Fruit fly (Drosophila melanogaster) whole organism, adult: ENCODE data around the gene CG18262.

Source experiments
- CG11617 ChIP-seq: fragments of 200-800 bp; sonication (Bioruptor generic); optimal IDR thresholded peaks from 2 replicates; lab custom pipeline; 2017; ENCODE audit warnings: mild to moderate bottlenecking, missing biosample characterization, missing genetic modification reagents, missing genetic modification characterization
- CG12768 ChIP-seq: fragments of 200-800 bp; sonication (Bioruptor generic); optimal IDR thresholded peaks from 2 replicates; lab custom pipeline; 2017; ENCODE audit warnings: missing biosample characterization, missing genetic modification characterization, mild to moderate bottlenecking, moderate library complexity, missing genetic modification reagents
- CG14711 ChIP-seq: fragments of 200-800 bp; sonication (Bioruptor generic); optimal IDR thresholded peaks from 2 replicates; lab custom pipeline; 2018; ENCODE audit warnings: missing biosample characterization, mild to moderate bottlenecking, missing genetic modification characterization, moderate library complexity
- CG1620 ChIP-seq: fragments of 200-800 bp; sonication (Bioruptor generic); optimal IDR thresholded peaks from 2 replicates; lab custom pipeline; 2016; ENCODE audit warnings: missing biosample characterization, missing genetic modification characterization
- CG33017 ChIP-seq: fragments of 200-800 bp; sonication (Bioruptor generic); optimal IDR thresholded peaks from 2 replicates; lab custom pipeline; 2018; ENCODE audit warnings: missing biosample characterization, mild to moderate bottlenecking, missing genetic modification characterization, moderate library complexity
- CG5204 ChIP-seq: fragments of 200-800 bp; sonication (Bioruptor generic); optimal IDR thresholded peaks from 2 replicates; lab custom pipeline; 2016; ENCODE audit warnings: missing biosample characterization, missing genetic modification characterization
- CG7045 ChIP-seq: fragments of 200-800 bp; sonication (Bioruptor generic); optimal IDR thresholded peaks from 2 replicates; lab custom pipeline; 2017; ENCODE audit warnings: missing biosample characterization, mild to moderate bottlenecking, missing genetic modification characterization
- CG7101 ChIP-seq: fragments of 200-800 bp; sonication (Bioruptor generic); optimal IDR thresholded peaks from 2 replicates; lab custom pipeline; 2018; ENCODE audit warnings: missing biosample characterization, mild to moderate bottlenecking, missing genetic modification characterization, moderate library complexity
- Clk ChIP-seq: fragments of 200-800 bp; sonication (Bioruptor generic); optimal IDR thresholded peaks from 2 replicates; lab custom pipeline; 2017; ENCODE audit warnings: missing biosample characterization, missing genetic modification characterization
- Crg-1 ChIP-seq: fragments of 200-800 bp; sonication (Bioruptor generic); optimal IDR thresholded peaks from 2 replicates; lab custom pipeline; 2016; ENCODE audit warnings: missing biosample characterization, missing genetic modification characterization
- Hr96 ChIP-seq: fragments of 200-800 bp; sonication (Bioruptor generic); optimal IDR thresholded peaks from 2 replicates; lab custom pipeline; 2016; ENCODE audit warnings: missing biosample characterization, missing genetic modification characterization
- Mnt ChIP-seq: fragments of 200-800 bp; sonication (Bioruptor generic); optimal IDR thresholded peaks from 2 replicates; lab custom pipeline; 2016; ENCODE audit warnings: missing biosample characterization, mild to moderate bottlenecking, missing genetic modification characterization
- bab1 ChIP-seq: fragments of 200-800 bp; sonication (Bioruptor generic); optimal IDR thresholded peaks from 3 replicates; lab custom pipeline; 2019; ENCODE audit warnings: missing biosample characterization, mild to moderate bottlenecking, missing genetic modification characterization, moderate library complexity
- cic ChIP-seq: fragments of 200-800 bp; sonication (Bioruptor generic); optimal IDR thresholded peaks from 2 replicates; lab custom pipeline; 2017; ENCODE audit warnings: missing biosample characterization, mild to moderate bottlenecking, missing genetic modification characterization, moderate library complexity
- cnc ChIP-seq, 2 experiments: fragments of >200 bp; optimal IDR thresholded peaks; 2 replicates each; lab custom pipeline; 2017
- kay ChIP-seq: fragments of 200-800 bp; sonication (Bioruptor generic); peaks from one replicate; lab custom pipeline; 2016; ENCODE audit warnings: missing biosample characterization, missing genetic modification characterization, borderline replicate concordance
- ovo ChIP-seq: fragments of 200-800 bp; sonication (Bioruptor generic); optimal IDR thresholded peaks from 2 replicates; lab custom pipeline; 2016; ENCODE audit warnings: missing biosample characterization, missing genetic modification characterization
- pad ChIP-seq: fragments of 200-800 bp; sonication (Bioruptor generic); optimal IDR thresholded peaks from 3 replicates; lab custom pipeline; 2017; ENCODE audit warnings: missing biosample characterization, missing genetic modification characterization, mild to moderate bottlenecking, moderate library complexity, missing genetic modification reagents
- tj ChIP-seq: fragments of 200-800 bp; sonication (Bioruptor generic); optimal IDR thresholded peaks from 3 replicates; lab custom pipeline; 2017; ENCODE audit warnings: missing biosample characterization, mild to moderate bottlenecking, missing genetic modification characterization, moderate library complexity
- toe ChIP-seq: fragments of 200-800 bp; sonication (Bioruptor generic); optimal IDR thresholded peaks from 2 replicates; lab custom pipeline; 2016; ENCODE audit warnings: missing biosample characterization, missing genetic modification characterization

The CG18262 gene

DNA sequence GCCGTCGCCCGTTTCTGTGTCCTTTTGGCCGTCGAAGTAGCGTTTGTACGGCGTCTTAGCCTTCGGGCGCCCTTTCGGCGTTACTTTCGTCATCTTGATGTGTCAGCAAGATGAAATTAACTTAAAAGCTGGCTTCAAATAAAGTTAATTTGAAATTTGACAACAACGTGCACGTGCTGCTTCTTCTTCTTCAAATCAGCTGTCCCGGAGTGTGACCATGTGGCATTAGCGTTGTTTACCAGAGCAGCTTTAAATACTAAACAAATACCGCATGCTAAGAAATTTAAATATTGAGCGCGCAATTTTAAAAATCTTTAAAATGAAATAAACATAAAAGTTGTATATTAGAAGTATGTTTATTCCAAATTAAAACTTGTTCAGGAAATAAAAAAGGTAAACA is 31.8 kb upstream of the CG18262 start, which contains the start of gene CG2260:
CG2260 (minus strand) TSS at position 209 of the 400 bp plus-strand sequence.
- TF ChIP-seq CG7045 (GFP tag; lab: Kevin White, UChicago) (no peak), bab1 (GFP tag; lab: Kevin White, UChicago) (peak; percentile 57), Mnt (GFP tag; lab: Kevin White, UChicago) (peak; percentile 100), CG12768 (no peak), CG5204 (GFP tag; lab: Kevin White, UChicago) (no peak)

dm6 chrX:8122834-8123233 is 29.9 kb upstream of the CG18262 start:
- TF ChIP-seq Mnt (GFP tag; lab: Kevin White, UChicago) (no peak), Crg-1 (GFP tag; lab: Kevin White, UChicago) (no peak), CG33017 (tag; lab: Kevin White, UChicago) (no peak), cnc (optimal IDR thresholded peaks at IDR 0.05; lab: Kevin White, UChicago) (no peak), CG12768 (no peak), CG11617 (no peak), cic (GFP tag; lab: Kevin White, UChicago) (no peak), Hr96 (GFP tag; lab: Kevin White, UChicago) (no peak), Clk (GFP tag; lab: Kevin White, UChicago) (no peak)

DNA sequence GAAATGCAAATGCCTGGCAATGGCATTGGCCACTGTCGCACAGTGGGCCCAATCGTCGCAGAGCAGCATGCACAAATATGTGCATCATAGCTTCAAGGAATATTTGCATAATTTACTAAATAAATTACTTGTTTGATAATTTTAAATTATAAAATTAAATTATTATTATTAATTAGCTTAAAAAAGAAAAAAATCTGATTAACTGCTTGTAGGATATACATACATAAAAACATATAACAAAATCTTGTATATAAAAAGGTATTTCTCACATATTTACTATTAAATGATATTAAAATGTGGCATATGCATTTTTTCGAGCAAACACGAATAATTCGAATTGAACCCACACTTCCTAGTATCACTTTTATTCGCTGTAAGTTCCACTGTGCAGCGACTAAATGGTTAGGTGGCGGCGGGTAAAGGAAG is 27.5 kb upstream of the CG18262 start:
- TF ChIP-seq cnc (optimal IDR thresholded peaks at IDR 0.05; lab: Kevin White, UChicago) (no peak), CG12768 (no peak), Clk (GFP tag; lab: Kevin White, UChicago) (no peak), cic (GFP tag; lab: Kevin White, UChicago) (no peak), CG7101 (no peak), CG1620 (GFP tag; lab: Kevin White, UChicago) (no peak), CG11617 (no peak), kay (GFP tag; lab: Kevin White, UChicago) (no peak), CG14711 (tag; lab: Kevin White, UChicago) (no peak)

dm6 chrX:8126149-8126548 is 26.6 kb upstream of the CG18262 start:
- TF ChIP-seq Mnt (GFP tag; lab: Kevin White, UChicago) (no peak), Clk (GFP tag; lab: Kevin White, UChicago) (no peak), CG14711 (tag; lab: Kevin White, UChicago) (no peak), CG5204 (GFP tag; lab: Kevin White, UChicago) (no peak), cic (GFP tag; lab: Kevin White, UChicago) (no peak), CG11617 (no peak), Crg-1 (GFP tag; lab: Kevin White, UChicago) (no peak), bab1 (GFP tag; lab: Kevin White, UChicago) (no peak), kay (GFP tag; lab: Kevin White, UChicago) (no peak), CG33017 (tag; lab: Kevin White, UChicago) (no peak), cnc (optimal IDR thresholded peaks at IDR 0.05; lab: Kevin White, UChicago) (no peak), CG7045 (GFP tag; lab: Kevin White, UChicago) (no peak), CG1620 (GFP tag; lab: Kevin White, UChicago) (no peak)

DNA sequence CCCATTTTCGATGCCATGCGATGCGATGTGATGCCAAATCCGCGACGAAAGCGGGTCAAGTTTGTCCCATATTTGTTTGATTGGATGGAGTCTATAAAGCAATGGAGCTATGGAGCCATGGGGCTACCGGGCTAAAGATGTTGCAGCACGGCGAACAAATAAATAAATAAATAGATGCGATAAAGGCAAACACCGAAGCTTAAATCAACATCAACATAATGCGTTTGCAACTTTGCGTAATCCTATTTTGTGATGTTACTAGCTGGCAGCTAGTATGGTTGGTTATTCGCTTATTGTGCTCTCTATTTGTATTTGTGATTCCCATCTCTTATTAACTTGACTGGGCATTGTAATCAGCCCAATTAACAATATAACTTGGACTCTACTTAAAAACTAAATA is 24.6 kb upstream of the CG18262 start:
- TF ChIP-seq CG12768 = no peak

dm6 chrX:8129204-8129997 is 23.3 kb upstream of the CG18262 start, which contains the start of gene CG2116:
CG2116 (plus strand) TSS chrX:8129812.
- TF ChIP-seq CG1620 (GFP tag; lab: Kevin White, UChicago) (peak; percentile 24), CG7101 (peak; percentile 7), pad (GFP tag; lab: Kevin White, UChicago) (peak; percentile 25), CG14711 (tag; lab: Kevin White, UChicago) (no peak), CG33017 (tag; lab: Kevin White, UChicago) (no peak), bab1 (GFP tag; lab: Kevin White, UChicago) (peak; percentile 14), toe (GFP tag; lab: Kevin White, UChicago) (peak; percentile 8), Mnt (GFP tag; lab: Kevin White, UChicago) (peak; percentile 47)

- TF ChIP-seq Hr96 (GFP tag; lab: Kevin White, UChicago) = no peak
- peak; percentile 62 for TF ChIP-seq Crg-1 (GFP tag; lab: Kevin White, UChicago)
- peak; percentile 82 for TF ChIP-seq CG7101
- TF ChIP-seq CG11617 = peak; percentile 74
- TF ChIP-seq CG33017 (tag; lab: Kevin White, UChicago) = peak; percentile 45
- no peak for TF ChIP-seq cic (GFP tag; lab: Kevin White, UChicago)
- TF ChIP-seq Mnt (GFP tag; lab: Kevin White, UChicago) = peak; percentile 77
- TF ChIP-seq kay (GFP tag; lab: Kevin White, UChicago) = no peak
- TF ChIP-seq CG7045 (GFP tag; lab: Kevin White, UChicago) = no peak
- TF ChIP-seq toe (GFP tag; lab: Kevin White, UChicago) = peak; percentile 18
- peak; percentile 80 for TF ChIP-seq CG14711 (tag; lab: Kevin White, UChicago)
- TF ChIP-seq pad (GFP tag; lab: Kevin White, UChicago) = peak; percentile 50
- TF ChIP-seq ovo (GFP tag; lab: Kevin White, UChicago) = peak; percentile 42
- TF ChIP-seq CG5204 (GFP tag; lab: Kevin White, UChicago) = no peak
- peak; percentile 83 for TF ChIP-seq tj (GFP tag; lab: Kevin White, UChicago)
- TF ChIP-seq Clk (GFP tag; lab: Kevin White, UChicago) = no peak
- peak; percentile 59 for TF ChIP-seq CG1620 (GFP tag; lab: Kevin White, UChicago)
- TF ChIP-seq CG12768 = peak; percentile 40
- peak; percentile 82 for TF ChIP-seq bab1 (GFP tag; lab: Kevin White, UChicago)
- TF ChIP-seq cnc (optimal IDR thresholded peaks at IDR 0.05; lab: Kevin White, UChicago) = no peak
These were observed 20.9 kb upstream of the CG18262 start, which contains the start of gene CG10958 for dm6 chrX:8131693-8132313. CG10958 (plus strand) TSS chrX:8132285.
